Fruit fly (Drosophila melanogaster): ENCODE results near the gene Apt1.

DNA sequence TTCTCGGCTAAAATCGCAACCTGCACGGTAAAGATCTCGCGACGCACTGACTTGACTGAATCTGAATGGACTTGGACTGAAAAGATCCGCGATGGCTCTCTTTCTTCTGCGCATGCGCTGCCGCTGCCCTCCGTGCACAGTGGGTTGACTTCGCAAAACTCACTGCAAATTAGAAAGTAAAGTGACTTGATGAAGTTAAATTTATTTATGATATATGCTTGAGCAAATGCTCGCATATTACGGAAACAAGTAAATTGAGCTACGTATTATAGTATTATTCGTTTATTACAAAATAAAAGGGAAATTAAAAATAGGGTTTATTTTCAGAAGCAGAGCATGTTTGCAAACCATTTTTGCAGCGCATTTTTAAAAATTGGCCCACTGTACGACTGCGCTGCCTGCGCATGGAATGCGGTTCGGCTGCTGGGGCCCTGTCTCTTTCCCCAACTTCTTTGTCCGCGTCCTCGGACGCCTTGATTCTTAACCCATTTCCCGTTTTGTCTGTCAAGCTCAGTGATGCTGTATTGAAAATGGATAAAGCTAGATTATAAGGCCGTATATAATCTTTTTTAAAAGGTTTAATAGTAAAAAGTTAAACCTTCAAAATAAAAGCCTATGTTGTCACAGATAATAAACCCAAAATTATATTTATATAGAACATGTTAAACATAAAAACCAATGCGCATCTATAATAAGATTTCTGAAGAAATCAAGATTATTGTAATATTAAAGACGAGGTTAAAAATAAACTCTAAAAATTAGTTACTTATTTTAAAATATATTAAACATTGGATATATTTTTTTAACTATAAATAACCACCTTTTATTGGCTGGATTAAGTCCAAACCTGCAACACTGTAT is 39.9 kb upstream of the Apt1 start, which contains the start of gene rt:
- TF ChIP-seq Dll (optimal IDR thresholded peaks at IDR 0.05) (no peak), pan (optimal IDR thresholded peaks at IDR 0.05) (no peak), psq (optimal IDR thresholded peaks at IDR 0.05) (no peak)
